Worm (Caenorhabditis elegans) whole organism, L1 larva: Measurements from ENCODE around the gene rsa-2.

Source experiments
- ceh-88 ChIP-seq: fragments of 200-800 bp; sonication (Bioruptor generic); IDR thresholded peaks from 2 replicates; pipeline ENCODE4 v1.3.6; 2022; ENCODE audit warnings: missing genetic modification characterization, missing compliant biosample characterization
- egl-27 ChIP-seq, 2 experiments: fragments of 150-350 bp in 1 of 2; sonication (generic microtip); optimal IDR thresholded peaks; 3 replicates each; lab custom pipeline; 2017 to 2018; ENCODE audit warnings: missing biosample characterization in 2 of 2, missing genetic modification characterization in 2 of 2, missing genetic modification reagents in 2 of 2
- elt-2 ChIP-seq: sonication (generic microtip); optimal IDR thresholded peaks from 2 replicates; lab custom pipeline; 2016; ENCODE audit warnings: missing genetic modification characterization, mild to moderate bottlenecking, inconsistent platforms, missing compliant biosample characterization, missing genetic modification reagents
- hlh-17 ChIP-seq: fragments of 200-800 bp; sonication (Bioruptor generic); optimal IDR thresholded peaks from 2 replicates; lab custom pipeline; 2018; ENCODE audit warnings: missing genetic modification characterization, mild to moderate bottlenecking, missing compliant biosample characterization, moderate library complexity, borderline replicate concordance
- irx-1 ChIP-seq: sonication (generic microtip); optimal IDR thresholded peaks from 2 replicates; lab custom pipeline; 2016; ENCODE audit warnings: missing genetic modification characterization, missing compliant biosample characterization
- lsy-2 ChIP-seq, 2 experiments: fragments of 150-350 bp; optimal IDR thresholded peaks; 2 replicates each; lab custom pipeline; 2014; ENCODE audit warnings: missing biosample characterization in 2 of 2, missing genetic modification characterization in 2 of 2
- mab-9 ChIP-seq: fragments of 200-800 bp; sonication (Bioruptor generic); IDR thresholded peaks from 2 replicates; pipeline ENCODE4 v1.3.6; 2022; ENCODE audit warnings: missing genetic modification reagents, missing genetic modification characterization, missing compliant biosample characterization
- mdl-1 ChIP-seq, 2 experiments: fragments of 150-350 bp; optimal IDR thresholded peaks; 2 replicates each; lab custom pipeline; 2014 to 2017; ENCODE audit warnings: missing biosample characterization in 2 of 2, missing genetic modification characterization in 2 of 2, inconsistent platforms in 1 of 2
- nhr-76 ChIP-seq: sonication (generic microtip); optimal IDR thresholded peaks from 2 replicates; lab custom pipeline; 2017; ENCODE audit warnings: missing biosample characterization, missing genetic modification characterization
- nhr-77 ChIP-seq: fragments of 150-350 bp; optimal IDR thresholded peaks from 2 replicates; lab custom pipeline; 2014; ENCODE audit warnings: missing biosample characterization, missing genetic modification characterization
- nhr-90 ChIP-seq: sonication (generic microtip); optimal IDR thresholded peaks from 2 replicates; lab custom pipeline; 2016; ENCODE audit warnings: mild to moderate bottlenecking, missing genetic modification characterization, missing compliant biosample characterization; ENCODE audit not compliant: poor library complexity
- pqm-1 ChIP-seq: sonication (generic microtip); optimal IDR thresholded peaks from 3 replicates; lab custom pipeline; 2017; ENCODE audit warnings: missing biosample characterization, missing genetic modification characterization
- unc-130 ChIP-seq: fragments of 150-350 bp; optimal IDR thresholded peaks from 2 replicates; lab custom pipeline; 2017; ENCODE audit warnings: missing biosample characterization, missing genetic modification characterization, inconsistent platforms
- unc-62 ChIP-seq: fragments of 150-350 bp; optimal IDR thresholded peaks from 2 replicates; lab custom pipeline; 2014; ENCODE audit warnings: missing biosample characterization, missing genetic modification reagents, missing genetic modification characterization

ce11 chrIII:11053603-11054002 lies 9.7 kb upstream of the rsa-2 start:
- TF ChIP-seq hlh-17 (GFP tag; lab: Kevin White, UChicago) (no peak), elt-2 (tag; lab: Kevin White, UChicago) (no peak), egl-27 (tag; optimal IDR thresholded peaks at IDR 0.05; lab: Kevin White, UChicago) (no peak), unc-62 (no peak), unc-130 (tag; lab: Kevin White, UChicago) (no peak), ceh-88 (no peak), nhr-90 (tag; lab: Kevin White, UChicago) (no peak), pqm-1 (tag; lab: Kevin White, UChicago) (no peak), lsy-2 (tag; optimal IDR thresholded peaks at IDR 0.05; lab: Kevin White, UChicago) (no peak), nhr-77 (tag; lab: Kevin White, UChicago) (no peak), mdl-1 (tag; optimal IDR thresholded peaks at IDR 0.05; lab: Kevin White, UChicago) (no peak), mab-9 (GFP tag; lab: Robert Waterston, UW) (no peak), nhr-76 (no peak), irx-1 (tag; lab: Kevin White, UChicago) (no peak)
